Worm (Caenorhabditis elegans) whole organism, L3 larva: ENCODE results near the gene str-178.

Experiments used
- ZK546.5 ChIP-seq: sonication (generic microtip); optimal IDR thresholded peaks from 2 replicates; lab custom pipeline; 2017; ENCODE audit warnings: missing biosample characterization, missing genetic modification characterization
- aly-2 ChIP-seq: fragments of 150-350 bp; optimal IDR thresholded peaks from 2 replicates; lab custom pipeline; 2014; ENCODE audit warnings: missing biosample characterization, missing genetic modification characterization
- lsy-12 ChIP-seq: sonication (generic microtip); optimal IDR thresholded peaks from 2 replicates; lab custom pipeline; 2016; ENCODE audit warnings: mild to moderate bottlenecking, missing genetic modification characterization, missing compliant biosample characterization
- nfya-1 ChIP-seq: sonication (generic microtip); optimal IDR thresholded peaks from 2 replicates; lab custom pipeline; 2017; ENCODE audit warnings: missing genetic modification characterization, mild to moderate bottlenecking, missing compliant biosample characterization, antibody characterized with exemption, moderate library complexity; ENCODE audit not compliant: insufficient read depth
- nhr-11 ChIP-seq: fragments of 150-350 bp; optimal IDR thresholded peaks from 2 replicates; lab custom pipeline; 2014; ENCODE audit warnings: missing biosample characterization, missing genetic modification characterization
- nhr-12 ChIP-seq: fragments of 150-350 bp; optimal IDR thresholded peaks from 2 replicates; lab custom pipeline; 2014; ENCODE audit warnings: missing biosample characterization, missing genetic modification characterization
- pha-4 ChIP-seq: fragments of 150-350 bp; optimal IDR thresholded peaks from 2 replicates; lab custom pipeline; 2014; ENCODE audit warnings: missing biosample characterization, missing genetic modification reagents, missing genetic modification characterization
- skn-1 ChIP-seq: fragments of 150-350 bp; optimal IDR thresholded peaks from 2 replicates; lab custom pipeline; 2014; ENCODE audit warnings: missing biosample characterization, missing genetic modification characterization
- snpc-4 ChIP-seq: fragments of 150-350 bp; optimal IDR thresholded peaks from 2 replicates; lab custom pipeline; 2014; ENCODE audit warnings: missing biosample characterization, missing genetic modification characterization
- tbx-2 ChIP-seq: sonication (generic microtip); optimal IDR thresholded peaks from 2 replicates; lab custom pipeline; 2016; ENCODE audit warnings: mild to moderate bottlenecking, missing genetic modification characterization, missing compliant biosample characterization
- unc-39 ChIP-seq: sonication (generic microtip); optimal IDR thresholded peaks from 4 replicates; lab custom pipeline; 2017; ENCODE audit warnings: missing biosample characterization, missing genetic modification characterization
- unc-62 ChIP-seq: fragments of 150-350 bp; sonication (generic microtip); optimal IDR thresholded peaks from 4 replicates; lab custom pipeline; 2014; ENCODE audit warnings: missing biosample characterization, missing genetic modification reagents, missing genetic modification characterization
- zag-1 ChIP-seq: fragments of 150-350 bp; optimal IDR thresholded peaks from 2 replicates; lab custom pipeline; 2014; ENCODE audit warnings: missing biosample characterization, missing genetic modification characterization
- ztf-11 ChIP-seq: fragments of 150-350 bp; optimal IDR thresholded peaks from 2 replicates; lab custom pipeline; 2014; ENCODE audit warnings: missing biosample characterization, missing genetic modification characterization

DNA sequence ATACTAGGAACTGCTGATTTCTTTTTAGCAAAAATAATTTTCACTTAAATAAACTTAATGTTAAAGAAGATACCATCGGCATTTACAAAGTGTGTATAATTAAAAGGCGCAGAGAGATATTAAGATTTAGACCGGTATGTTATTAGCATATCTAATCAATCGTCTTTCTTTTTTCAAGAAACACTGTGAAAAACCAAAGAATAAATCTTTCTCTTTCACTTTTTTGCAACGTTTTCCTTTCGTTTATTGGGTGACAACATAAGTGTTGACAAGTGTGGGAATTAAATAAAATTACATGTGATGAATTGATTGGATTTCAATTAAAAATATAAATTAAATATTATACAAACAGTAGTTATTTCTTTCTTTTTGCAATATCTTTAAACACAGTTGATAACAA, 36.1 kb upstream of the str-178 start, which contains the start of gene C15C8.8:
- TF ChIP-seq pha-4 (tag; lab: Kevin White, UChicago) (no peak), skn-1 (tag; lab: Kevin White, UChicago) (no peak), tbx-2 (tag; lab: Kevin White, UChicago) (no peak), nhr-11 (tag; lab: Kevin White, UChicago) (no peak), aly-2 (tag; lab: Kevin White, UChicago) (no peak), snpc-4 (tag; lab: Kevin White, UChicago) (no peak), ZK546.5 (tag; lab: Kevin White, UChicago) (no peak), lsy-12 (tag; lab: Kevin White, UChicago) (no peak), zag-1 (tag; lab: Kevin White, UChicago) (no peak), unc-62 (GFP tag; lab: Kevin White, UChicago) (no peak), ztf-11 (tag; lab: Kevin White, UChicago) (no peak), nhr-12 (no peak), nfya-1 (tag; lab: Kevin White, UChicago) (no peak), unc-39 (tag; lab: Kevin White, UChicago) (no peak)
